Worm (Caenorhabditis elegans) whole organism, young adult: Measurements from ENCODE around the gene zipt-7.1.
A peak's percentile ranks its signal among the peaks of the same experiment; 100 is the strongest.

Experiments
- B0035.1 ChIP-seq: sonication (generic microtip); optimal IDR thresholded peaks from 2 replicates; lab custom pipeline; 2016; ENCODE audit warnings: missing genetic modification characterization, mild to moderate bottlenecking, missing compliant biosample characterization, missing genotype, missing genetic modification reagents
- C17E4.6 ChIP-seq: fragments of 200-800 bp; sonication (Bioruptor generic); IDR thresholded peaks from 2 replicates; pipeline ENCODE4 v1.3.6; 2022; ENCODE audit warnings: missing genetic modification reagents, missing genetic modification characterization, missing compliant biosample characterization
- F10E7.11 ChIP-seq: sonication (generic microtip); optimal IDR thresholded peaks from 2 replicates; lab custom pipeline; 2017; ENCODE audit warnings: mild to moderate bottlenecking, missing genetic modification characterization, moderate library complexity, missing compliant biosample characterization
- F33H1.4 ChIP-seq: fragments of 200-800 bp; sonication (Bioruptor generic); IDR thresholded peaks from 2 replicates; pipeline ENCODE4 v1.3.6; 2022; ENCODE audit warnings: missing genetic modification reagents, missing genetic modification characterization, missing compliant biosample characterization
- F55B11.4 ChIP-seq: sonication (generic microtip); optimal IDR thresholded peaks from 2 replicates; lab custom pipeline; 2016; ENCODE audit warnings: missing compliant biosample characterization, missing genetic modification characterization, borderline replicate concordance; ENCODE audit not compliant: insufficient read depth
- K12H6.12 ChIP-seq: fragments of 200-800 bp; sonication (Bioruptor generic); optimal IDR thresholded peaks from 2 replicates; lab custom pipeline; 2018; ENCODE audit warnings: mild to moderate bottlenecking, missing genetic modification characterization, missing compliant biosample characterization
- Y67H2A.10 ChIP-seq: fragments of 200-800 bp; sonication (Bioruptor generic); conservative IDR thresholded peaks from 2 replicates; pipeline ENCODE4 v1.3.6; 2022; ENCODE audit warnings: missing genetic modification reagents, missing genetic modification characterization, missing compliant biosample characterization
- atf-7 ChIP-seq: sonication (generic microtip); optimal IDR thresholded peaks from 2 replicates; lab custom pipeline; 2017; ENCODE audit warnings: mild to moderate bottlenecking, missing genetic modification characterization, missing compliant biosample characterization
- attf-6 ChIP-seq: fragments of 200-800 bp; sonication (Bioruptor generic); IDR thresholded peaks from 2 replicates; pipeline ENCODE4 v1.3.6; 2022; ENCODE audit warnings: missing genetic modification reagents, missing genetic modification characterization, missing compliant biosample characterization
- cebp-1 ChIP-seq, 2 experiments: fragments of 200-800 bp in 1 of 2; sonication (Bioruptor generic) in 1 of 2; sonication (generic microtip) in 1 of 2; IDR thresholded peaks in 1 of 2; optimal IDR thresholded peaks in 1 of 2; 2 replicates each; pipeline versions ENCODE4 v1.3.6 to Lab custom; 2017 to 2022; ENCODE audit warnings: missing compliant biosample characterization in 2 of 2, missing genetic modification characterization in 2 of 2, mild to moderate bottlenecking in 1 of 2, missing genetic modification reagents in 1 of 2, moderate library complexity in 1 of 2
- cebp-2 ChIP-seq: fragments of 200-800 bp; sonication (Bioruptor generic); IDR thresholded peaks from 2 replicates; pipeline ENCODE4 v1.3.6; 2022; ENCODE audit warnings: missing genetic modification characterization, missing compliant biosample characterization
- ceh-79 ChIP-seq: sonication (generic microtip); optimal IDR thresholded peaks from 2 replicates; lab custom pipeline; 2017; ENCODE audit warnings: mild to moderate bottlenecking, missing genetic modification characterization, missing compliant biosample characterization
- chd-7 ChIP-seq: sonication (generic microtip); optimal IDR thresholded peaks from 2 replicates; lab custom pipeline; 2016; ENCODE audit warnings: mild to moderate bottlenecking, missing genetic modification characterization, moderate library complexity, missing compliant biosample characterization
- efl-1 ChIP-seq: fragments of 150-350 bp; optimal IDR thresholded peaks from 2 replicates; lab custom pipeline; 2014; ENCODE audit warnings: missing biosample characterization, missing genetic modification reagents, missing genetic modification characterization
- ets-4 ChIP-seq: fragments of 200-800 bp; sonication (Bioruptor generic); optimal IDR thresholded peaks from 2 replicates; lab custom pipeline; 2018; ENCODE audit warnings: mild to moderate bottlenecking, missing genetic modification characterization, missing compliant biosample characterization
- gei-17 ChIP-seq: fragments of 200-800 bp; sonication (Bioruptor generic); optimal IDR thresholded peaks from 2 replicates; lab custom pipeline; 2018; ENCODE audit warnings: mild to moderate bottlenecking, missing genetic modification characterization, missing compliant biosample characterization
- hlh-12 ChIP-seq: sonication (generic microtip); optimal IDR thresholded peaks from 2 replicates; lab custom pipeline; 2016; ENCODE audit warnings: missing genetic modification characterization, missing compliant biosample characterization
- hlh-26 ChIP-seq: fragments of 200-800 bp; sonication (Bioruptor generic); conservative IDR thresholded peaks from 2 replicates; pipeline ENCODE4 v1.3.6; 2022; ENCODE audit warnings: missing genetic modification reagents, missing genetic modification characterization, missing compliant biosample characterization
- hsf-1 ChIP-seq: fragments of 200-800 bp; sonication (Bioruptor generic); IDR thresholded peaks from 2 replicates; pipeline ENCODE4 v1.3.6; 2022; ENCODE audit warnings: missing genetic modification reagents, missing genetic modification characterization, missing compliant biosample characterization
- let-526 ChIP-seq: fragments of 200-800 bp; sonication (Bioruptor generic); IDR thresholded peaks from 2 replicates; pipeline ENCODE4 v1.3.6; 2022; ENCODE audit warnings: missing genetic modification reagents, missing genetic modification characterization, missing compliant biosample characterization
- let-607 ChIP-seq, 2 experiments: fragments of 200-800 bp in 1 of 2; sonication (Bioruptor generic) in 1 of 2; sonication (generic microtip) in 1 of 2; optimal IDR thresholded peaks; 2 replicates each; lab custom pipeline; 2016 to 2018; ENCODE audit warnings: mild to moderate bottlenecking in 2 of 2, missing compliant biosample characterization in 2 of 2, missing genetic modification characterization in 2 of 2, moderate library complexity in 2 of 2, missing genotype in 1 of 2
- lin-35 ChIP-seq, 3 experiments: fragments of 150-350 bp in 2 of 3; sonication (generic microtip) in 1 of 3; optimal IDR thresholded peaks; 2 replicates each; lab custom pipeline; 2014 to 2018; ENCODE audit warnings: missing biosample characterization in 3 of 3, missing genetic modification characterization in 3 of 3, missing genetic modification reagents in 3 of 3
- lin-40 ChIP-seq: sonication (generic microtip); optimal IDR thresholded peaks from 2 replicates; lab custom pipeline; 2016; ENCODE audit warnings: missing genetic modification characterization, mild to moderate bottlenecking, missing compliant biosample characterization, missing genotype, missing genetic modification reagents
- madf-10 ChIP-seq: sonication (generic microtip); optimal IDR thresholded peaks from 2 replicates; lab custom pipeline; 2016; ENCODE audit warnings: mild to moderate bottlenecking, missing genetic modification characterization, missing compliant biosample characterization
- madf-6 ChIP-seq: fragments of 200-800 bp; sonication (Bioruptor generic); IDR thresholded peaks from 2 replicates; pipeline ENCODE4 v1.3.6; 2022; ENCODE audit warnings: missing genetic modification reagents, missing genetic modification characterization, missing compliant biosample characterization
- nhr-27 ChIP-seq: fragments of 200-800 bp; sonication (Bioruptor generic); optimal IDR thresholded peaks from 2 replicates; lab custom pipeline; 2018; ENCODE audit warnings: mild to moderate bottlenecking, missing genetic modification characterization, moderate library complexity, missing compliant biosample characterization
- nhr-80 ChIP-seq: sonication (generic microtip); optimal IDR thresholded peaks from 2 replicates; lab custom pipeline; 2016; ENCODE audit warnings: missing genetic modification characterization, missing compliant biosample characterization
- snpc-1.1 ChIP-seq: sonication (generic microtip); optimal IDR thresholded peaks from 2 replicates; lab custom pipeline; 2017; ENCODE audit warnings: missing genetic modification characterization, mild to moderate bottlenecking, missing compliant biosample characterization, antibody characterized with exemption, moderate library complexity, missing genotype, missing genetic modification reagents; ENCODE audit not compliant: insufficient read depth
- snpc-3.4 ChIP-seq: sonication (generic microtip); optimal IDR thresholded peaks from 2 replicates; lab custom pipeline; 2017; ENCODE audit warnings: missing genetic modification characterization, mild to moderate bottlenecking, missing compliant biosample characterization, antibody characterized with exemption, moderate library complexity, missing genotype, missing genetic modification reagents
- snpc-4 ChIP-seq, 5 experiments: fragments of 150-350 bp in 1 of 5; sonication (generic microtip) in 4 of 5; optimal IDR thresholded peaks; 2 replicates each; lab custom pipeline; 2014 to 2018; ENCODE audit warnings: missing genetic modification characterization in 5 of 5, missing biosample characterization in 3 of 5, antibody characterized with exemption in 2 of 5, mild to moderate bottlenecking in 2 of 5, missing compliant biosample characterization in 2 of 5, missing genotype in 2 of 5, moderate library complexity in 2 of 5, missing genetic modification reagents in 1 of 5
- somi-1 ChIP-seq: fragments of 200-800 bp; sonication (Bioruptor generic); optimal IDR thresholded peaks from 2 replicates; lab custom pipeline; 2018; ENCODE audit warnings: mild to moderate bottlenecking, missing genetic modification characterization, missing compliant biosample characterization
- unc-130 ChIP-seq: sonication (generic microtip); optimal IDR thresholded peaks from 2 replicates; lab custom pipeline; 2016; ENCODE audit warnings: missing genetic modification reagents, missing genetic modification characterization, missing compliant biosample characterization
- xnd-1 ChIP-seq: sonication (generic microtip); optimal IDR thresholded peaks from 2 replicates; lab custom pipeline; 2016; ENCODE audit warnings: missing genotype, missing genetic modification reagents, missing genetic modification characterization, missing compliant biosample characterization
- ztf-25 ChIP-seq: fragments of 200-800 bp; sonication (Bioruptor generic); IDR thresholded peaks from 2 replicates; pipeline ENCODE4 v1.3.6; 2022; ENCODE audit warnings: missing genetic modification reagents, missing genetic modification characterization, missing compliant biosample characterization

zipt-7.1 gene

ce11 chrIV:17292350-17292749 is 4.4 kb upstream of the zipt-7.1 start:
- TF ChIP-seq nhr-27 (tag; lab: Kevin White, UChicago) (no peak), gei-17 (GFP tag; lab: Kevin White, UChicago) (no peak), hlh-12 (tag; lab: Kevin White, UChicago) (no peak), hlh-26 (no peak), cebp-2 (no peak), efl-1 (no peak), F10E7.11 (tag; lab: Kevin White, UChicago) (no peak), nhr-80 (tag; lab: Kevin White, UChicago) (peak; percentile 45), ets-4 (GFP tag; lab: Kevin White, UChicago) (no peak)

ce11 chrIV:17291629-17292199 is 3.8 kb upstream of the zipt-7.1 start, which contains the start of the genes T28F3.11 and slc-17.4:
T28F3.11 (minus strand) TSS chrIV:17291679.
slc-17.4 (minus strand) TSS chrIV:17291733.
- TF ChIP-seq snpc-4 (GFP tag; optimal IDR thresholded peaks at IDR 0.05; lab: Kevin White, UChicago) (no peak), snpc-4 (tag; optimal IDR thresholded peaks at IDR 0.05; lab: Kevin White, UChicago) (no peak), madf-10 (tag; lab: Kevin White, UChicago) (no peak), F55B11.4 (tag; lab: Kevin White, UChicago) (no peak), B0035.1 (tag; lab: Kevin White, UChicago) (no peak), snpc-3.4 (tag; lab: Kevin White, UChicago) (no peak), F10E7.11 (tag; lab: Kevin White, UChicago) (no peak), Y67H2A.10 (GFP tag; lab: Robert Waterston, UW) (no peak), let-607 (tag; optimal IDR thresholded peaks at IDR 0.05; lab: Kevin White, UChicago) (no peak), madf-6 (no peak), ztf-25 (no peak), xnd-1 (tag; lab: Kevin White, UChicago) (no peak), snpc-1.1 (tag; lab: Kevin White, UChicago) (no peak), C17E4.6 (GFP tag; lab: Robert Waterston, UW) (no peak), let-526 (no peak), F33H1.4 (no peak), unc-130 (no peak)
- TF ChIP-seq, all 124 proteins: peak for 0

DNA sequence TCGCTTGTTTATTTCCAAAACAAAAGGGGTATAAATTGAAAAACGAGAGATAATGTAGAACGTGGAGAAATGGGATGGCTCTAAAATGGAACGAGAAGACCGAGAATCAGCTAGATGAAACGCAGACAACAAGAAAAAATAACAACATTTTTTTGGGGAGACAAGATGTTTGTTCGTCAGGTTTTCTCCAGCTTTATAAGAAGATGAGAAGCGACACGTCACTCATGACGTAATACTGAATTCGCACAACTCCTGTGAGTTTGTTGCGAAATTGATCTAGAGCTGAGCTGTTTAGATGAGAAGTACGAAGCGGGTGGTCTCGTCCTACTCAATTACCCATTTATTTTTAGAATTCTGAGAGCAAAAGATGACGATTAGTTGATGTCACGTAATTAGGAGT is 2.7 kb downstream of the zipt-7.1 start:
- no peak for TF ChIP-seq cebp-1 (GFP tag; IDR thresholded peaks at IDR 0.05; lab: Robert Waterston, UW)
- peak; percentile 84 for TF ChIP-seq cebp-1 (tag; optimal IDR thresholded peaks at IDR 0.05; lab: Kevin White, UChicago)
- TF ChIP-seq chd-7 (tag; lab: Kevin White, UChicago) = no peak
- no peak for TF ChIP-seq ceh-79 (tag; lab: Kevin White, UChicago)
- TF ChIP-seq atf-7 = peak; percentile 30
- no peak for TF ChIP-seq somi-1 (GFP tag; lab: Kevin White, UChicago)
- TF ChIP-seq hsf-1 (GFP tag; lab: Robert Waterston, UW) = peak; percentile 50; the same call in 1 of the 2 replicates
- no peak for TF ChIP-seq lin-35 (GFP tag; optimal IDR thresholded peaks at IDR 0.05; lab: Kevin White, UChicago)
- TF ChIP-seq attf-6 (GFP tag; lab: Robert Waterston, UW) = 0 out of 2 replicates have a peak, but pooled peaks have one; percentile 54
- TF ChIP-seq lin-40 = peak; percentile 33
- no peak for TF ChIP-seq K12H6.12 (tag; lab: Kevin White, UChicago)
- no peak for TF ChIP-seq snpc-4 (GFP tag; optimal IDR thresholded peaks at IDR 0.05; lab: Kevin White, UChicago)
- TF ChIP-seq snpc-4 (tag; optimal IDR thresholded peaks at IDR 0.05; lab: Kevin White, UChicago) = peak in 1 of 4 experiments; percentile 31
